Fruit fly (Drosophila melanogaster) whole organism, wandering third instar larva: ENCODE data around the gene PGRP-LC.

Experiments
- Abd-B ChIP-seq: fragments of >200 bp; optimal IDR thresholded peaks from 2 replicates; lab custom pipeline; 2017; ENCODE audit warnings: missing biosample characterization, missing genetic modification characterization
- CG32264 ChIP-seq: fragments of 200-800 bp; sonication (Bioruptor generic); optimal IDR thresholded peaks from 2 replicates; lab custom pipeline; 2016; ENCODE audit warnings: missing biosample characterization, missing genetic modification characterization
- CG9705 ChIP-seq: fragments of 200-800 bp; sonication (Bioruptor generic); optimal IDR thresholded peaks from 2 replicates; lab custom pipeline; 2018; ENCODE audit warnings: missing biosample characterization, mild to moderate bottlenecking, missing genetic modification characterization
- CrebA ChIP-seq: fragments of 200-800 bp; sonication (Bioruptor generic); optimal IDR thresholded peaks from 2 replicates; lab custom pipeline; 2016; ENCODE audit warnings: missing biosample characterization, mild to moderate bottlenecking, missing genetic modification characterization, borderline replicate concordance
- Dfd ChIP-seq: fragments of >200 bp; optimal IDR thresholded peaks from 2 replicates; lab custom pipeline; 2017; ENCODE audit warnings: missing biosample characterization, missing genetic modification characterization
- Dif ChIP-seq: fragments of 200-275, 200-300 bp; sonication (Bioruptor generic); optimal IDR thresholded peaks from 2 replicates; lab custom pipeline; 2018; ENCODE audit warnings: missing biosample characterization, missing genetic modification characterization; ENCODE audit not compliant: partially characterized antibody
- GATAd ChIP-seq: sonication (Bioruptor generic); optimal IDR thresholded peaks from 2 replicates; lab custom pipeline; 2016; ENCODE audit warnings: missing biosample characterization, missing genetic modification characterization
- HLH106 ChIP-seq: fragments of 200-800 bp; optimal IDR thresholded peaks from 3 replicates; lab custom pipeline; 2019; ENCODE audit warnings: missing biosample characterization, mild to moderate bottlenecking, missing genetic modification characterization, moderate library complexity
- Hnf4 ChIP-seq: fragments of 200-800 bp; sonication (Bioruptor generic); optimal IDR thresholded peaks from 2 replicates; lab custom pipeline; 2016; ENCODE audit warnings: missing biosample characterization, mild to moderate bottlenecking, missing genetic modification characterization
- Hr78 ChIP-seq: fragments of >200 bp; optimal IDR thresholded peaks from 2 replicates; lab custom pipeline; 2017; ENCODE audit warnings: missing biosample characterization, missing genetic modification characterization
- Hr83 ChIP-seq: fragments of 200-300 bp; sonication (Bioruptor generic); optimal IDR thresholded peaks from 2 replicates; lab custom pipeline; 2016; ENCODE audit warnings: missing biosample characterization, mild to moderate bottlenecking, missing genetic modification characterization, moderate library complexity; ENCODE audit not compliant: poor library complexity, severe bottlenecking
- Jra ChIP-seq: sonication (Bioruptor generic); optimal IDR thresholded peaks from 2 replicates; lab custom pipeline; 2016; ENCODE audit warnings: missing biosample characterization, missing genetic modification characterization
- Mio ChIP-seq: sonication (Bioruptor generic); optimal IDR thresholded peaks from 2 replicates; lab custom pipeline; 2016; ENCODE audit warnings: missing biosample characterization, missing genetic modification characterization
- Myc ChIP-seq: fragments of >200 bp; optimal IDR thresholded peaks from 2 replicates; lab custom pipeline; 2017
- N ChIP-seq: fragments of >200 bp; optimal IDR thresholded peaks from 2 replicates; lab custom pipeline; 2018; ENCODE audit warnings: missing biosample characterization, missing external identifiers, missing genetic modification characterization
- OdsH ChIP-seq: fragments of 200-800 bp; sonication (Bioruptor generic); optimal IDR thresholded peaks from 2 replicates; lab custom pipeline; 2016; ENCODE audit warnings: missing biosample characterization, mild to moderate bottlenecking, missing genetic modification characterization
- Rel ChIP-seq, 2 experiments: fragments of 200-800 bp; sonication (Bioruptor generic) in 1 of 2; optimal IDR thresholded peaks; 2 replicates in 1 of 2; 3 replicates in 1 of 2; lab custom pipeline; 2016 to 2019; ENCODE audit warnings: mild to moderate bottlenecking in 2 of 2, missing biosample characterization in 2 of 2, missing genetic modification characterization in 2 of 2, moderate library complexity in 1 of 2
- Sp1 ChIP-seq: fragments of 200-800 bp; sonication (Bioruptor generic); optimal IDR thresholded peaks from 3 replicates; lab custom pipeline; 2019; ENCODE audit warnings: missing biosample characterization, mild to moderate bottlenecking, missing genetic modification characterization, moderate library complexity
- Vsx2 ChIP-seq: fragments of 200-300, 225-300 bp; sonication (Bioruptor generic); optimal IDR thresholded peaks from 2 replicates; lab custom pipeline; 2018; ENCODE audit warnings: missing biosample characterization, missing genetic modification characterization; ENCODE audit not compliant: partially characterized antibody
- br ChIP-seq: fragments of 200-800 bp; sonication (Bioruptor generic); optimal IDR thresholded peaks from 2 replicates; lab custom pipeline; 2016; ENCODE audit warnings: missing biosample characterization, missing genetic modification characterization
- brk ChIP-seq: fragments of 200-800 bp; sonication (Bioruptor generic); optimal IDR thresholded peaks from 2 replicates; lab custom pipeline; 2016; ENCODE audit warnings: missing biosample characterization, mild to moderate bottlenecking, missing genetic modification characterization
- dl ChIP-seq, 2 experiments: fragments of 175-275, 200-275 bp in 1 of 2; fragments of 200-275 bp in 1 of 2; sonication (Bioruptor generic); optimal IDR thresholded peaks; lab custom pipeline; 2018; ENCODE audit warnings: mild to moderate bottlenecking in 2 of 2, missing biosample characterization in 2 of 2, missing genetic modification characterization in 2 of 2, moderate library complexity in 2 of 2; ENCODE audit not compliant: partially characterized antibody in 2 of 2, insufficient read depth in 1 of 2
- dmrt93B ChIP-seq: fragments of 200-800 bp; sonication (Bioruptor generic); optimal IDR thresholded peaks from 2 replicates; lab custom pipeline; 2018; ENCODE audit warnings: missing biosample characterization, mild to moderate bottlenecking, missing genetic modification characterization
- dsf ChIP-seq: sonication (Bioruptor generic); optimal IDR thresholded peaks from 2 replicates; lab custom pipeline; 2016; ENCODE audit warnings: missing biosample characterization, missing genetic modification characterization, borderline replicate concordance
- ey ChIP-seq: fragments of 200-800 bp; sonication (Bioruptor generic); optimal IDR thresholded peaks from 2 replicates; lab custom pipeline; 2016; ENCODE audit warnings: missing biosample characterization, missing genetic modification characterization
- foxo ChIP-seq, 2 experiments: fragments of 200-800 bp; sonication (Bioruptor generic); optimal IDR thresholded peaks; 2 replicates in 1 of 2; 3 replicates in 1 of 2; lab custom pipeline; 2016 to 2017; ENCODE audit warnings: missing biosample characterization in 2 of 2, missing genetic modification characterization in 2 of 2
- fru ChIP-seq: fragments of 200-800 bp; sonication (Bioruptor generic); optimal IDR thresholded peaks from 3 replicates; lab custom pipeline; 2016; ENCODE audit warnings: missing biosample characterization, mild to moderate bottlenecking, missing genetic modification characterization
- h ChIP-seq: fragments of 200-800 bp; sonication (Bioruptor generic); optimal IDR thresholded peaks from 3 replicates; lab custom pipeline; 2016; ENCODE audit warnings: missing biosample characterization, mild to moderate bottlenecking, missing genetic modification characterization
- jim ChIP-seq: fragments of 175-275, 200-325 bp; sonication (Bioruptor generic); optimal IDR thresholded peaks from 2 replicates; lab custom pipeline; 2016; ENCODE audit warnings: missing biosample characterization, mild to moderate bottlenecking, missing genetic modification characterization
- lola ChIP-seq: fragments of >200 bp; optimal IDR thresholded peaks from 2 replicates; lab custom pipeline; 2017; ENCODE audit warnings: missing biosample characterization, missing genetic modification characterization
- pan ChIP-seq: fragments of >200 bp; optimal IDR thresholded peaks from 2 replicates; lab custom pipeline; 2017
- psq ChIP-seq: fragments of 200-800 bp; sonication (Bioruptor generic); optimal IDR thresholded peaks from 3 replicates; lab custom pipeline; 2017; ENCODE audit warnings: missing biosample characterization, mild to moderate bottlenecking, missing genetic modification characterization, moderate library complexity
- rgr ChIP-seq: fragments of 200-800 bp; sonication (Bioruptor generic); optimal IDR thresholded peaks from 3 replicates; lab custom pipeline; 2016; ENCODE audit warnings: missing biosample characterization, mild to moderate bottlenecking, missing genetic modification characterization
- sage ChIP-seq: fragments of 200-800 bp; sonication (Bioruptor generic); optimal IDR thresholded peaks from 2 replicates; lab custom pipeline; 2016; ENCODE audit warnings: missing biosample characterization, mild to moderate bottlenecking, missing genetic modification characterization
- sv ChIP-seq: fragments of 200-800 bp; sonication (Bioruptor generic); optimal IDR thresholded peaks from 3 replicates; lab custom pipeline; 2016; ENCODE audit warnings: missing biosample characterization, missing genetic modification characterization
- tai ChIP-seq: sonication (Bioruptor generic); optimal IDR thresholded peaks from 2 replicates; lab custom pipeline; 2016; ENCODE audit warnings: missing biosample characterization, missing genetic modification characterization
- woc ChIP-seq: sonication (Bioruptor generic); optimal IDR thresholded peaks from 2 replicates; lab custom pipeline; 2016; ENCODE audit warnings: missing biosample characterization, mild to moderate bottlenecking, missing genetic modification characterization

PGRP-LC gene

dm6 chr3L:9379484-9380343 is 41.1 kb downstream of the PGRP-LC start, which contains the start of gene Hsp67Ba:
Gene Hsp67Ba, minus strand, starts transcription at chr3L:9379534.
- TF ChIP-seq rgr (no peak), Hr78 (GFP tag; lab: Kevin White, UChicago) (no peak), dmrt93B (GFP tag; lab: Kevin White, UChicago) (no peak), Sp1 (GFP tag; lab: Kevin White, UChicago) (no peak), CG32264 (GFP tag; lab: Kevin White, UChicago) (no peak), dl (GFP tag; optimal IDR thresholded peaks at IDR 0.05; lab: Kevin White, UChicago; ENCODE audit: insufficient read depth in 1 of 2, partially characterized antibody in 2 of 2) (no peak), sage (GFP tag; lab: Kevin White, UChicago) (no peak), woc (peak; percentile 11), CrebA (GFP tag; lab: Kevin White, UChicago) (peak; percentile 51), dsf (no peak), fru (GFP tag; lab: Kevin White, UChicago) (peak; percentile 22), Vsx2 (no peak), sv (GFP tag; lab: Kevin White, UChicago) (no peak), tai (GFP tag; lab: Kevin White, UChicago) (no peak), Rel (GFP tag; optimal IDR thresholded peaks at IDR 0.05; lab: Kevin White, UChicago) (no peak), Rel (tag; optimal IDR thresholded peaks at IDR 0.05; lab: Kevin White, UChicago) (no peak), psq (GFP tag; lab: Kevin White, UChicago) (peak; percentile 49), Hr83 (GFP tag; lab: Kevin White, UChicago) (peak; percentile 26), Dif (GFP tag; lab: Kevin White, UChicago) (peak; percentile 51)
- TF ChIP-seq, all 38 proteins: peak for 6

DNA sequence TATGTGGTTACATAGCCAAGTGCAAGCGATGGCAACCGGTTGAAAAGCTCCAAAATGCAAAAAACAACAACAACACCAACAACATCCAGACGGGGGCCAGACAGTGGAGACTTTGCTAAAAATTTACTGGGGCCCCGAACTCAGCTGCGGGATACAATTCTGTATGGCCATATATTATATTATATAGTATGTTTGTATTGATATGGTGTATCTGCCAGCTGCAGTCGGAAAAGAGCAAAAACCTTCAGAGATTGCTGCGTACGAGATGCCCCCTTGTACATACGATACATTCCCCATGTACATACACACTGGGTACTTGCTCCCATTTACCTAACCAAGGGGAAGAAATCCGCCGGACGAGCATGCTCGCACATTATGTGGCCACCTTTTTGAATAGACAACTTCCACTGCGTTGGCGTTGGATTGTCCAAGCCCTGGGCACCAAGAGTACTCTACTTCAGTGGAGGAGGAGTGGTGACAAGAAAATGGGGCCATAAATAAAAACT is 41.8 kb downstream of the PGRP-LC start:
- TF ChIP-seq Sp1 (GFP tag; lab: Kevin White, UChicago): peak; percentile 36
- peak; percentile 6 for TF ChIP-seq woc
- peak in 1 of 2 experiments; percentile 22 for TF ChIP-seq dl (GFP tag; optimal IDR thresholded peaks at IDR 0.05; lab: Kevin White, UChicago; ENCODE audit: insufficient read depth in 1 of 2, partially characterized antibody in 2 of 2)
- peak; percentile 39 for TF ChIP-seq CG9705 (GFP tag; lab: Kevin White, UChicago)
- TF ChIP-seq Dfd (GFP tag; lab: Kevin White, UChicago): no peak
- no peak for TF ChIP-seq CrebA (GFP tag; lab: Kevin White, UChicago)
- no peak for TF ChIP-seq jim
- no peak for TF ChIP-seq OdsH
- no peak for TF ChIP-seq rgr
- no peak for TF ChIP-seq h
- no peak for TF ChIP-seq dsf
- no peak for TF ChIP-seq Vsx2
- no peak for TF ChIP-seq Rel (GFP tag; optimal IDR thresholded peaks at IDR 0.05; lab: Kevin White, UChicago)
- TF ChIP-seq Rel (tag; optimal IDR thresholded peaks at IDR 0.05; lab: Kevin White, UChicago): peak; percentile 70
- no peak for TF ChIP-seq Abd-B (GFP tag; lab: Kevin White, UChicago)
- no peak for TF ChIP-seq N
- TF ChIP-seq br (GFP tag; lab: Kevin White, UChicago): no peak
- TF ChIP-seq sage (GFP tag; lab: Kevin White, UChicago): no peak
- no peak for TF ChIP-seq foxo (GFP tag; optimal IDR thresholded peaks at IDR 0.05; lab: Kevin White, UChicago)
- TF ChIP-seq dmrt93B (GFP tag; lab: Kevin White, UChicago): no peak
- TF ChIP-seq HLH106 (tag; lab: Kevin White, UChicago): peak; percentile 7
- TF ChIP-seq ey: no peak
- TF ChIP-seq, all 38 proteins: peak for 6

- no peak for TF ChIP-seq Abd-B (GFP tag; lab: Kevin White, UChicago)
- TF ChIP-seq sage (GFP tag; lab: Kevin White, UChicago): peak; percentile 6
- peak; percentile 35 for TF ChIP-seq h
- peak; percentile 26 for TF ChIP-seq woc
- TF ChIP-seq Mio (GFP tag; lab: Kevin White, UChicago): no peak
- peak; percentile 32 for TF ChIP-seq Jra
- peak in 1 of 2 experiments; percentile 7 for TF ChIP-seq dl (GFP tag; optimal IDR thresholded peaks at IDR 0.05; lab: Kevin White, UChicago; ENCODE audit: insufficient read depth in 1 of 2, partially characterized antibody in 2 of 2)
- no peak for TF ChIP-seq pan
- TF ChIP-seq Dif (GFP tag; lab: Kevin White, UChicago): peak; percentile 59
- TF ChIP-seq rgr: peak; percentile 37
- TF ChIP-seq HLH106 (tag; lab: Kevin White, UChicago): peak; percentile 28
- TF ChIP-seq CG32264 (GFP tag; lab: Kevin White, UChicago): peak; percentile 12
- no peak for TF ChIP-seq Dfd (GFP tag; lab: Kevin White, UChicago)
- peak; percentile 27 for TF ChIP-seq Sp1 (GFP tag; lab: Kevin White, UChicago)
- TF ChIP-seq brk (GFP tag; lab: Kevin White, UChicago): peak; percentile 71
- peak; percentile 60 for TF ChIP-seq br (GFP tag; lab: Kevin White, UChicago)
- peak; percentile 58 for TF ChIP-seq CrebA (GFP tag; lab: Kevin White, UChicago)
- TF ChIP-seq lola (GFP tag; lab: Kevin White, UChicago): no peak
- TF ChIP-seq GATAd (GFP tag; lab: Kevin White, UChicago): no peak
- TF ChIP-seq dmrt93B (GFP tag; lab: Kevin White, UChicago): no peak
- TF ChIP-seq psq (GFP tag; lab: Kevin White, UChicago): peak; percentile 66
- TF ChIP-seq Hr78 (GFP tag; lab: Kevin White, UChicago): no peak
- peak; percentile 53 for TF ChIP-seq OdsH
- TF ChIP-seq fru (GFP tag; lab: Kevin White, UChicago): peak; percentile 50
- no peak for TF ChIP-seq Rel (GFP tag; optimal IDR thresholded peaks at IDR 0.05; lab: Kevin White, UChicago)
- peak; percentile 47 for TF ChIP-seq Rel (tag; optimal IDR thresholded peaks at IDR 0.05; lab: Kevin White, UChicago)
- TF ChIP-seq CG9705 (GFP tag; lab: Kevin White, UChicago): no peak
- TF ChIP-seq Hnf4: peak; percentile 59
- TF ChIP-seq ey: no peak
- TF ChIP-seq foxo (GFP tag; optimal IDR thresholded peaks at IDR 0.05; lab: Kevin White, UChicago): peak; percentile 43 to 45
- peak; percentile 88 for TF ChIP-seq Hr83 (GFP tag; lab: Kevin White, UChicago)
- TF ChIP-seq Myc (lab: Kevin White, UChicago): no peak
Observed at dm6 chr3L:9381602-9382001, 43.0 kb downstream of the PGRP-LC start, which contains the start of gene Hsp23. Gene Hsp23, plus strand, starts transcription at chr3L:9381882.
